Worm (Caenorhabditis elegans): ENCODE results near the gene asp-3.

DNA sequence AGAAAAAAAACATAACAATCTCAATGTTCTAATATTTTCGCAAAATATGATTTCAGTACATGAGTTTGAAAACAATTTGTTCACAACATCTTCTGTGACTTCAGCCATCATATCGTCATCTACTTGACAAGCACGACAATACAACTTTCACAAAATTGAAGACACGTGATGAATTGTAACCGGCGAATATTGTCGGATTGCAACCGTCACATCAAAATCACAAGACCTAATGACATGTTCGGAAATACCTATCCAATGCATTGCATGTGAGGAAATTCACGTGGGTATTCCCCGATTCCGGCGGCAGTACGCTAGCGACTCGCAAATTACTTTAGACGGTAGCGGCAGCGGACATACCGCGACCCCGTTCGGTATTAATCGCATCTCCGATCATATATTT, 49.3 kb upstream of the asp-3 start:
- TF ChIP-seq flt-1 (GFP tag; IDR thresholded peaks at IDR 0.05): no peak
- TF ChIP-seq ztf-29 (GFP tag; IDR thresholded peaks at IDR 0.05): no peak

Measured in whole organism, midembryonic.